Worm (Caenorhabditis elegans) whole organism, mixed stage, embryonic: ENCODE measurements around the gene sra-30.

Experiments used
- M03D4.4 ChIP-seq: sonication (generic microtip); optimal IDR thresholded peaks from 2 replicates; lab custom pipeline; 2017; ENCODE audit warnings: mild to moderate bottlenecking, missing genetic modification characterization, missing compliant biosample characterization
- bed-3 ChIP-seq: fragments of 200-800 bp; sonication (Bioruptor generic); optimal IDR thresholded peaks from 3 replicates; lab custom pipeline; 2018; ENCODE audit warnings: mild to moderate bottlenecking, missing genetic modification characterization, moderate library complexity, missing compliant biosample characterization
- blmp-1 ChIP-seq: fragments of 150-350 bp; optimal IDR thresholded peaks from 2 replicates; lab custom pipeline; 2014; ENCODE audit warnings: missing biosample characterization, missing genetic modification characterization
- ceh-39 ChIP-seq: fragments of 150-350 bp; optimal IDR thresholded peaks from 2 replicates; lab custom pipeline; 2014; ENCODE audit warnings: missing biosample characterization, missing genetic modification characterization
- ceh-43 ChIP-seq: fragments of 200-800 bp; sonication (Bioruptor generic); optimal IDR thresholded peaks from 2 replicates; lab custom pipeline; 2018; ENCODE audit warnings: mild to moderate bottlenecking, missing genetic modification characterization, moderate library complexity, missing compliant biosample characterization
- ceh-83 ChIP-seq: fragments of 200-800 bp; sonication (Bioruptor generic); optimal IDR thresholded peaks from 2 replicates; lab custom pipeline; 2018; ENCODE audit warnings: mild to moderate bottlenecking, missing genetic modification characterization, missing compliant biosample characterization
- ces-1 ChIP-seq: fragments of 150-350 bp; optimal IDR thresholded peaks from 2 replicates; lab custom pipeline; 2014; ENCODE audit warnings: missing biosample characterization, missing genetic modification reagents, missing genetic modification characterization
- cnd-1 ChIP-seq: fragments of 200-800 bp; sonication (Bioruptor generic); optimal IDR thresholded peaks from 2 replicates; lab custom pipeline; 2018; ENCODE audit warnings: mild to moderate bottlenecking, missing genetic modification characterization, missing compliant biosample characterization
- elt-1 ChIP-seq: sonication (generic microtip); optimal IDR thresholded peaks from 2 replicates; lab custom pipeline; 2017; ENCODE audit warnings: missing genetic modification characterization, mild to moderate bottlenecking, missing compliant biosample characterization, antibody characterized with exemption, moderate library complexity, borderline replicate concordance; ENCODE audit not compliant: insufficient read depth
- elt-3 ChIP-seq: fragments of 150-350 bp; optimal IDR thresholded peaks from 2 replicates; lab custom pipeline; 2014; ENCODE audit warnings: missing biosample characterization, missing genetic modification characterization
- flh-1 ChIP-seq: fragments of 200-800 bp; sonication (Bioruptor generic); optimal IDR thresholded peaks from 2 replicates; lab custom pipeline; 2018; ENCODE audit warnings: mild to moderate bottlenecking, missing genetic modification characterization, moderate library complexity, missing compliant biosample characterization
- ham-2 ChIP-seq: fragments of 200-800 bp; sonication (Bioruptor generic); optimal IDR thresholded peaks from 2 replicates; lab custom pipeline; 2018; ENCODE audit warnings: mild to moderate bottlenecking, missing genetic modification characterization, missing compliant biosample characterization
- hlh-1 ChIP-seq: fragments of 150-350 bp; optimal IDR thresholded peaks from 2 replicates; lab custom pipeline; 2014; ENCODE audit warnings: missing biosample characterization, missing genetic modification reagents, missing genetic modification characterization
- lin-13 ChIP-seq: fragments of 150-350 bp; optimal IDR thresholded peaks from 2 replicates; lab custom pipeline; 2014; ENCODE audit warnings: missing biosample characterization, missing genetic modification characterization
- lin-32 ChIP-seq: fragments of 200-800 bp; sonication (Bioruptor generic); optimal IDR thresholded peaks from 2 replicates; lab custom pipeline; 2018; ENCODE audit warnings: mild to moderate bottlenecking, missing genetic modification characterization, missing compliant biosample characterization
- lsy-2 ChIP-seq: fragments of 150-350 bp; optimal IDR thresholded peaks from 2 replicates; lab custom pipeline; 2014; ENCODE audit warnings: missing biosample characterization, missing genetic modification characterization
- mab-5 ChIP-seq: fragments of 150-350 bp; optimal IDR thresholded peaks from 2 replicates; lab custom pipeline; 2014; ENCODE audit warnings: missing biosample characterization, missing genetic modification characterization
- mep-1 ChIP-seq: fragments of 150-350 bp; optimal IDR thresholded peaks from 2 replicates; lab custom pipeline; 2017; ENCODE audit warnings: missing biosample characterization, missing genetic modification reagents, missing genetic modification characterization, inconsistent platforms
- mls-2 ChIP-seq: sonication (generic microtip); optimal IDR thresholded peaks from 2 replicates; lab custom pipeline; 2016; ENCODE audit warnings: mild to moderate bottlenecking, missing genetic modification characterization, moderate library complexity, missing compliant biosample characterization
- nhr-12 ChIP-seq: fragments of 150-350 bp; optimal IDR thresholded peaks from 2 replicates; lab custom pipeline; 2014; ENCODE audit warnings: missing biosample characterization, missing genetic modification characterization
- nhr-2 ChIP-seq: fragments of 150-350 bp; optimal IDR thresholded peaks from 2 replicates; lab custom pipeline; 2014; ENCODE audit warnings: missing biosample characterization, missing genetic modification characterization
- nhr-237 ChIP-seq: fragments of 150-350 bp; optimal IDR thresholded peaks from 2 replicates; lab custom pipeline; 2014; ENCODE audit warnings: missing biosample characterization, missing genetic modification characterization
- nhr-28 ChIP-seq: fragments of 150-350 bp; optimal IDR thresholded peaks from 2 replicates; lab custom pipeline; 2014; ENCODE audit warnings: missing biosample characterization, missing genetic modification characterization
- nhr-76 ChIP-seq: sonication (generic microtip); optimal IDR thresholded peaks from 2 replicates; lab custom pipeline; 2017; ENCODE audit warnings: missing biosample characterization, missing genetic modification characterization
- pha-4 ChIP-seq: fragments of 150-350 bp; optimal IDR thresholded peaks from 2 replicates; lab custom pipeline; 2018; ENCODE audit warnings: missing biosample characterization, missing genetic modification reagents, missing genetic modification characterization
- sem-2 ChIP-seq: fragments of 200-800 bp; sonication (Bioruptor generic); optimal IDR thresholded peaks from 2 replicates; lab custom pipeline; 2018; ENCODE audit warnings: mild to moderate bottlenecking, missing genetic modification characterization, missing compliant biosample characterization
- snpc-4 ChIP-seq: fragments of 150-350 bp; optimal IDR thresholded peaks from 2 replicates; lab custom pipeline; 2014; ENCODE audit warnings: missing biosample characterization, missing genetic modification characterization
- sptf-1 ChIP-seq: sonication (generic microtip); optimal IDR thresholded peaks from 2 replicates; lab custom pipeline; 2017; ENCODE audit warnings: mild to moderate bottlenecking, missing genetic modification characterization, moderate library complexity, missing compliant biosample characterization
- tbx-8 ChIP-seq: fragments of 200-800 bp; sonication (Bioruptor generic); optimal IDR thresholded peaks from 2 replicates; lab custom pipeline; 2018; ENCODE audit warnings: mild to moderate bottlenecking, missing genetic modification characterization, moderate library complexity, missing compliant biosample characterization
- unc-120 ChIP-seq: sonication (generic microtip); optimal IDR thresholded peaks from 2 replicates; lab custom pipeline; 2017; ENCODE audit warnings: missing genetic modification characterization, missing compliant biosample characterization; ENCODE audit not compliant: poor library complexity, severe bottlenecking
- unc-39 ChIP-seq: fragments of 150-350 bp; optimal IDR thresholded peaks from 2 replicates; lab custom pipeline; 2014; ENCODE audit warnings: missing biosample characterization, missing genetic modification characterization
- unc-62 ChIP-seq: fragments of 150-350 bp; optimal IDR thresholded peaks from 2 replicates; lab custom pipeline; 2014; ENCODE audit warnings: missing biosample characterization, missing genetic modification reagents, missing genetic modification characterization
- zip-8 ChIP-seq: fragments of 150-350 bp; optimal IDR thresholded peaks from 2 replicates; lab custom pipeline; 2014; ENCODE audit warnings: missing biosample characterization, missing genetic modification characterization
- ztf-11 ChIP-seq: fragments of 150-350 bp; optimal IDR thresholded peaks from 2 replicates; lab custom pipeline; 2014; ENCODE audit warnings: missing biosample characterization, missing genetic modification characterization

Gene sra-30

ce11 chrIV:15234272-15234671 lies 31.4 kb upstream of the sra-30 start:
- peak; percentile 29 for TF ChIP-seq zip-8 (tag; lab: Kevin White, UChicago)
- TF ChIP-seq ztf-11 (tag; lab: Kevin White, UChicago): no peak

- TF ChIP-seq pha-4 (tag; lab: Kevin White, UChicago): no peak
- TF ChIP-seq nhr-12 (tag; lab: Kevin White, UChicago): no peak
- TF ChIP-seq ztf-11 (tag; lab: Kevin White, UChicago): no peak
- no peak for TF ChIP-seq elt-1 (tag; lab: Kevin White, UChicago)
- no peak for TF ChIP-seq nhr-28 (tag; lab: Kevin White, UChicago)
- TF ChIP-seq nhr-237 (tag; lab: Kevin White, UChicago): no peak
- TF ChIP-seq ces-1: no peak
- no peak for TF ChIP-seq sem-2
- TF ChIP-seq unc-120 (tag; lab: Kevin White, UChicago): no peak
- TF ChIP-seq nhr-2: no peak
- no peak for TF ChIP-seq sptf-1 (tag; lab: Kevin White, UChicago)
- no peak for TF ChIP-seq ceh-43 (GFP tag; lab: Kevin White, UChicago)
- TF ChIP-seq mab-5 (tag; lab: Kevin White, UChicago): no peak
- TF ChIP-seq mls-2 (tag; lab: Kevin White, UChicago): no peak
- no peak for TF ChIP-seq blmp-1 (tag; lab: Kevin White, UChicago)
- no peak for TF ChIP-seq flh-1 (GFP tag; lab: Kevin White, UChicago)
- no peak for TF ChIP-seq tbx-8 (GFP tag; lab: Kevin White, UChicago)
- TF ChIP-seq elt-3 (tag; lab: Kevin White, UChicago): no peak
- no peak for TF ChIP-seq unc-39 (tag; lab: Kevin White, UChicago)
- TF ChIP-seq lin-32 (GFP tag; lab: Kevin White, UChicago): no peak
These were observed 17.4 kb upstream of the sra-30 start, which contains the start of gene Y40H7A.11 for ce11 chrIV:15220253-15220652. TSS of gene Y40H7A.11 (minus strand) at chrIV:15220353.

ce11 chrIV:15215470-15215869 lies 12.6 kb upstream of the sra-30 start, which contains the start of gene Y40H7A.10:
TSS of gene Y40H7A.10 (minus strand) at chrIV:15215597.
- no peak for TF ChIP-seq elt-1 (tag; lab: Kevin White, UChicago)
- TF ChIP-seq nhr-12 (tag; lab: Kevin White, UChicago): no peak
- no peak for TF ChIP-seq unc-120 (tag; lab: Kevin White, UChicago)
- no peak for TF ChIP-seq hlh-1
- TF ChIP-seq sptf-1 (tag; lab: Kevin White, UChicago): no peak
- no peak for TF ChIP-seq nhr-237 (tag; lab: Kevin White, UChicago)
- no peak for TF ChIP-seq M03D4.4 (tag; lab: Kevin White, UChicago)
- TF ChIP-seq flh-1 (GFP tag; lab: Kevin White, UChicago): no peak
- TF ChIP-seq lin-13 (tag; lab: Kevin White, UChicago): no peak
- no peak for TF ChIP-seq ceh-83 (GFP tag; lab: Kevin White, UChicago)
- no peak for TF ChIP-seq ceh-39 (tag; lab: Kevin White, UChicago)
- no peak for TF ChIP-seq elt-3 (tag; lab: Kevin White, UChicago)
- TF ChIP-seq mep-1 (tag; lab: Kevin White, UChicago): no peak
- no peak for TF ChIP-seq blmp-1 (tag; lab: Kevin White, UChicago)
- no peak for TF ChIP-seq ceh-43 (GFP tag; lab: Kevin White, UChicago)
- TF ChIP-seq mls-2 (tag; lab: Kevin White, UChicago): no peak

ce11 chrIV:15214694-15215093 lies 11.9 kb upstream of the sra-30 start:
- TF ChIP-seq ceh-83 (GFP tag; lab: Kevin White, UChicago): no peak
- no peak for TF ChIP-seq lin-32 (GFP tag; lab: Kevin White, UChicago)
- no peak for TF ChIP-seq unc-120 (tag; lab: Kevin White, UChicago)
- TF ChIP-seq lin-13 (tag; lab: Kevin White, UChicago): no peak
- no peak for TF ChIP-seq nhr-76
- no peak for TF ChIP-seq lsy-2 (tag; lab: Kevin White, UChicago)
- no peak for TF ChIP-seq mls-2 (tag; lab: Kevin White, UChicago)
- no peak for TF ChIP-seq tbx-8 (GFP tag; lab: Kevin White, UChicago)
- TF ChIP-seq ham-2: no peak
- TF ChIP-seq cnd-1 (tag; lab: Kevin White, UChicago): no peak
- no peak for TF ChIP-seq sptf-1 (tag; lab: Kevin White, UChicago)
- no peak for TF ChIP-seq nhr-28 (tag; lab: Kevin White, UChicago)
- no peak for TF ChIP-seq hlh-1
- no peak for TF ChIP-seq ztf-11 (tag; lab: Kevin White, UChicago)
- no peak for TF ChIP-seq unc-62
- TF ChIP-seq mep-1 (tag; lab: Kevin White, UChicago): no peak
- TF ChIP-seq bed-3 (GFP tag; lab: Kevin White, UChicago): no peak
- no peak for TF ChIP-seq snpc-4 (tag; lab: Kevin White, UChicago)
- TF ChIP-seq, all 35 proteins: peak for 0
